Worm (Caenorhabditis elegans) whole organism, late embryonic: ENCODE data around the gene lys-5.

Experiments used
- C38D4.7 ChIP-seq: fragments of 200-800 bp; sonication (Bioruptor generic); optimal IDR thresholded peaks from 2 replicates; lab custom pipeline; 2018; ENCODE audit warnings: mild to moderate bottlenecking, missing genetic modification characterization, moderate library complexity, missing compliant biosample characterization
- ama-1 ChIP-seq: fragments of 150-350 bp; optimal IDR thresholded peaks from 2 replicates; lab custom pipeline; 2014
- ceh-18 ChIP-seq: sonication (generic microtip); optimal IDR thresholded peaks from 2 replicates; lab custom pipeline; 2016; ENCODE audit warnings: missing genetic modification characterization, missing compliant biosample characterization
- ceh-2 ChIP-seq: sonication (generic microtip); optimal IDR thresholded peaks from 2 replicates; lab custom pipeline; 2016; ENCODE audit warnings: missing genotype, missing genetic modification characterization, missing compliant biosample characterization
- ceh-9 ChIP-seq: sonication (generic microtip); optimal IDR thresholded peaks from 2 replicates; lab custom pipeline; 2016; ENCODE audit warnings: mild to moderate bottlenecking, missing genetic modification characterization, inconsistent platforms, missing compliant biosample characterization
- fkh-6 ChIP-seq: sonication (generic microtip); optimal IDR thresholded peaks from 2 replicates; lab custom pipeline; 2016; ENCODE audit warnings: missing genetic modification characterization, missing compliant biosample characterization
- hlh-6 ChIP-seq: sonication (generic microtip); optimal IDR thresholded peaks from 2 replicates; lab custom pipeline; 2016; ENCODE audit warnings: missing genotype, missing genetic modification characterization, missing compliant biosample characterization
- hlh-8 ChIP-seq: sonication (generic microtip); optimal IDR thresholded peaks from 2 replicates; lab custom pipeline; 2016; ENCODE audit warnings: missing genotype, missing genetic modification characterization, missing compliant biosample characterization
- madf-2 ChIP-seq: sonication (generic microtip); optimal IDR thresholded peaks from 2 replicates; lab custom pipeline; 2017; ENCODE audit warnings: missing genetic modification characterization, missing compliant biosample characterization
- pag-3 ChIP-seq: sonication (generic microtip); optimal IDR thresholded peaks from 2 replicates; lab custom pipeline; 2016; ENCODE audit warnings: missing compliant biosample characterization, missing genetic modification characterization, borderline replicate concordance
- pha-2 ChIP-seq: sonication (generic microtip); optimal IDR thresholded peaks from 2 replicates; lab custom pipeline; 2017; ENCODE audit warnings: mild to moderate bottlenecking, missing genetic modification characterization, missing compliant biosample characterization
- tbx-2 ChIP-seq: sonication (generic microtip); optimal IDR thresholded peaks from 2 replicates; lab custom pipeline; 2016; ENCODE audit warnings: missing genetic modification characterization, missing compliant biosample characterization
- unc-55 ChIP-seq: sonication (generic microtip); optimal IDR thresholded peaks from 2 replicates; lab custom pipeline; 2017; ENCODE audit warnings: missing biosample characterization, missing genetic modification reagents, missing genetic modification characterization

ce11 chrIV:11599717-11600116 is 25.7 kb downstream of the lys-5 start:
- TF ChIP-seq ceh-18 (tag; lab: Kevin White, UChicago) (no peak), pha-2 (tag; lab: Kevin White, UChicago) (no peak), fkh-6 (no peak), ama-1 (no peak), pag-3 (tag; lab: Kevin White, UChicago) (no peak), ceh-9 (tag; lab: Kevin White, UChicago) (no peak), C38D4.7 (no peak), madf-2 (tag; lab: Kevin White, UChicago) (no peak), unc-55 (no peak), ceh-2 (tag; lab: Kevin White, UChicago) (no peak), hlh-6 (tag; lab: Kevin White, UChicago) (no peak), tbx-2 (no peak), hlh-8 (tag; lab: Kevin White, UChicago) (no peak)
